Fruit fly (Drosophila melanogaster): ENCODE data around the gene E5.

Gene E5

dm6 chr3R:13914760-13915417 lies 40.2 kb upstream of the E5 start:
- peak; percentile 25 for TF ChIP-seq br (GFP tag; optimal IDR thresholded peaks at IDR 0.05)
- no peak for TF ChIP-seq Mio (GFP tag; optimal IDR thresholded peaks at IDR 0.05)
- no peak for TF ChIP-seq Rel (GFP tag; optimal IDR thresholded peaks at IDR 0.05)
- TF ChIP-seq Rel (tag; optimal IDR thresholded peaks at IDR 0.05): no peak
- no peak for TF ChIP-seq tai (GFP tag; optimal IDR thresholded peaks at IDR 0.05)
- peak; percentile 57 for TF ChIP-seq fru (GFP tag; optimal IDR thresholded peaks at IDR 0.05)
- TF ChIP-seq ey (GFP tag; optimal IDR thresholded peaks at IDR 0.05): peak; percentile 47
- TF ChIP-seq lola (GFP tag; optimal IDR thresholded peaks at IDR 0.05): no peak
- no peak for TF ChIP-seq CG9705 (GFP tag; optimal IDR thresholded peaks at IDR 0.05)
- TF ChIP-seq Myc (optimal IDR thresholded peaks at IDR 0.05): no peak
- peak; percentile 21 for TF ChIP-seq Hnf4 (GFP tag; optimal IDR thresholded peaks at IDR 0.05)
- no peak for TF ChIP-seq dl (GFP tag; optimal IDR thresholded peaks at IDR 0.05; ENCODE audit: insufficient read depth in 1 of 2, partially characterized antibody in 2 of 2)
- no peak for TF ChIP-seq Dif (GFP tag; optimal IDR thresholded peaks at IDR 0.05; ENCODE audit: partially characterized antibody)
- TF ChIP-seq HLH106 (tag; optimal IDR thresholded peaks at IDR 0.05): peak; percentile 61
- TF ChIP-seq OdsH (GFP tag; optimal IDR thresholded peaks at IDR 0.05): peak; percentile 46
- no peak for TF ChIP-seq pan (optimal IDR thresholded peaks at IDR 0.05)
- peak; percentile 35 for TF ChIP-seq Sp1 (GFP tag; optimal IDR thresholded peaks at IDR 0.05)
- peak; percentile 6 for TF ChIP-seq woc (GFP tag; optimal IDR thresholded peaks at IDR 0.05)
- TF ChIP-seq dmrt93B (GFP tag; optimal IDR thresholded peaks at IDR 0.05): peak; percentile 17
- no peak for TF ChIP-seq dsf (GFP tag; optimal IDR thresholded peaks at IDR 0.05; ENCODE audit: borderline replicate concordance)
- TF ChIP-seq N (GFP tag; optimal IDR thresholded peaks at IDR 0.05): no peak
- TF ChIP-seq Hr78 (GFP tag; optimal IDR thresholded peaks at IDR 0.05): no peak
- TF ChIP-seq CG32264 (GFP tag; optimal IDR thresholded peaks at IDR 0.05): no peak
- no peak for TF ChIP-seq CrebA (GFP tag; optimal IDR thresholded peaks at IDR 0.05; ENCODE audit: borderline replicate concordance)
- TF ChIP-seq GATAd (GFP tag; optimal IDR thresholded peaks at IDR 0.05): no peak
- no peak for TF ChIP-seq Hr83 (GFP tag; optimal IDR thresholded peaks at IDR 0.05; ENCODE audit: poor library complexity, severe bottlenecking)
- TF ChIP-seq usp (GFP tag; optimal IDR thresholded peaks at IDR 0.05): no peak
- peak; percentile 68 for TF ChIP-seq h (GFP tag; optimal IDR thresholded peaks at IDR 0.05)
- no peak for TF ChIP-seq sage (GFP tag; optimal IDR thresholded peaks at IDR 0.05)
- TF ChIP-seq Jra (GFP tag; optimal IDR thresholded peaks at IDR 0.05): no peak
- TF ChIP-seq sv (GFP tag; optimal IDR thresholded peaks at IDR 0.05): peak; percentile 53
- TF ChIP-seq jim (GFP tag; optimal IDR thresholded peaks at IDR 0.05): no peak
- TF ChIP-seq Dfd (GFP tag; optimal IDR thresholded peaks at IDR 0.05): no peak
- no peak for TF ChIP-seq brk (GFP tag; optimal IDR thresholded peaks at IDR 0.05)
- no peak for TF ChIP-seq Vsx2 (GFP tag; optimal IDR thresholded peaks at IDR 0.05; ENCODE audit: partially characterized antibody)
- TF ChIP-seq foxo (GFP tag; optimal IDR thresholded peaks at IDR 0.05): peak in 1 of 2 experiments; percentile 69
- peak; percentile 34 for TF ChIP-seq psq (GFP tag; optimal IDR thresholded peaks at IDR 0.05)
- peak; percentile 60 for TF ChIP-seq rgr (GFP tag; optimal IDR thresholded peaks at IDR 0.05)
- no peak for TF ChIP-seq Abd-B (GFP tag; optimal IDR thresholded peaks at IDR 0.05)

- TF ChIP-seq Myc (optimal IDR thresholded peaks at IDR 0.05): no peak
- TF ChIP-seq rgr (GFP tag; optimal IDR thresholded peaks at IDR 0.05): no peak
- TF ChIP-seq sage (GFP tag; optimal IDR thresholded peaks at IDR 0.05): no peak
- TF ChIP-seq ey (GFP tag; optimal IDR thresholded peaks at IDR 0.05): no peak
- TF ChIP-seq Rel (GFP tag; optimal IDR thresholded peaks at IDR 0.05): no peak
- peak; percentile 79 for TF ChIP-seq Rel (tag; optimal IDR thresholded peaks at IDR 0.05)
Observed at dm6 chr3R:13913586-13913985, 38.9 kb upstream of the E5 start.
